Worm (Caenorhabditis elegans): ENCODE data around the gene ucp-4.

The ucp-4 gene

ce11 chrV:9346804-9347203 is 12.7 kb downstream of the ucp-4 start, which contains the start of the genes K07B1.7 and try-5 (continued):
- TF ChIP-seq C04F5.9 (tag; optimal IDR thresholded peaks at IDR 0.05) (no peak), zag-1 (tag; optimal IDR thresholded peaks at IDR 0.05) (no peak), hlh-17 (GFP tag; optimal IDR thresholded peaks at IDR 0.05; ENCODE audit: borderline replicate concordance) (no peak), nhr-19 (GFP tag; conservative IDR thresholded peaks at IDR 0.05) (peak; percentile 53), unc-30 (tag; optimal IDR thresholded peaks at IDR 0.05) (no peak), nhr-237 (tag; optimal IDR thresholded peaks at IDR 0.05) (no peak), blmp-1 (tag; optimal IDR thresholded peaks at IDR 0.05) (peak; percentile 64), mep-1 (tag; optimal IDR thresholded peaks at IDR 0.05) (peak; percentile 67), fos-1 (tag; optimal IDR thresholded peaks at IDR 0.05) (no peak), nhr-77 (tag; optimal IDR thresholded peaks at IDR 0.05) (peak; percentile 24), ama-1 (optimal IDR thresholded peaks at IDR 0.05) (peak; percentile 10), unc-98 (GFP tag; IDR thresholded peaks at IDR 0.05) (no peak), vab-15 (tag; optimal IDR thresholded peaks at IDR 0.05) (no peak), snpc-4 (tag; optimal IDR thresholded peaks at IDR 0.05) (no peak), nhr-71 (tag; optimal IDR thresholded peaks at IDR 0.05) (peak; percentile 77), rnt-1 (tag; optimal IDR thresholded peaks at IDR 0.05) (peak; percentile 74), ceh-8 (GFP tag; optimal IDR thresholded peaks at IDR 0.05) (peak; percentile 34), mab-9 (GFP tag; IDR thresholded peaks at IDR 0.05) (no peak), lin-14 (GFP tag; optimal IDR thresholded peaks at IDR 0.05) (peak; percentile 68), ceh-82 (tag; optimal IDR thresholded peaks at IDR 0.05) (peak; percentile 45 to 72 (median 65)), ceh-88 (GFP tag; IDR thresholded peaks at IDR 0.05) (no peak), nhr-20 (tag; optimal IDR thresholded peaks at IDR 0.05) (peak; percentile 68), dpl-1 (GFP tag; optimal IDR thresholded peaks at IDR 0.05) (peak; percentile 96 to 98 (median 96))

DNA sequence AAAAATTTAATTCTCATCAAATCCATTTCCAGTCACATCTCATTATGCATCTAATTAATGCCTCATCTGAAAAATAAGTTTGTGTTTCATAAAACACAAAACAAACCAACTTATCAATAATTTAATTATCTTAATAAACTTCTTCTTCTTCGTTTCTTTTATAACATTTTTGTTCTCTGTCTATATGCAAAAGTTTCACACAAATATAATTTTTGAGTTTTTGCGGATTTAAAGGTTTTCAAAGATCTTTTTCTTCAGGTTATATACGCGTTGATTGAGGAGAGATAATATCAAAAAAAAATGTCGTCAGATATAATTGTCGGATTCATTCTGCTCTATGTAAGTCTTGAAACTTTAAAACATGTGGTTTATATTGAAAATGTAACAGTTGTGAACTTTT is 15.6 kb downstream of the ucp-4 start, which contains the start of gene srx-47:
Gene srx-47 (plus strand): TSS at position 301 of the 400 bp plus-strand sequence.
- TF ChIP-seq efl-1 (optimal IDR thresholded peaks at IDR 0.05) (no peak), efl-1 (GFP tag; optimal IDR thresholded peaks at IDR 0.05 in 1 of 2) (peak in 1 of 2 experiments; percentile 10), elt-2 (tag; optimal IDR thresholded peaks at IDR 0.05) (no peak)

DNA sequence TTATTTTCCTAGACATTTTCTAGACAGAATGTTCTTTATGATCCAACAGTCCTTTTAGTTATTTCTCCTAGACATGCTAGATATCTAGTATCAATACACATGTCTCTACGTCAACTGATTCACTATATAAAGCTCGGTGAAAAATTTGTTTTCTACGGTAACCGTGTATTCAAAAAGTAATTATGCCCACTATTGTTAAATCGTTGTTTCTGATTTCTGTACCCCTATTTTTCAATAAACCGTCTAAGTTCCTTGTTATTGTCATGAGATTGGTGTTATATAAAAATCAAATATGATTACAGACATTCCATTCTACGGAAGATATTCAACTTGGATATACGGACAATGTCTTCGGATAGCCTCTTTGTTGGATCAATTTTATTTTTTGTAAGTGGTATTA is 18.8 kb downstream of the ucp-4 start, which contains the start of gene srx-46:
Gene srx-46 (plus strand): TSS at position 301 of the 400 bp plus-strand sequence.
- TF ChIP-seq fos-1 (tag; optimal IDR thresholded peaks at IDR 0.05) (no peak), lsy-2 (tag; optimal IDR thresholded peaks at IDR 0.05) (no peak), dpl-1 (GFP tag; optimal IDR thresholded peaks at IDR 0.05) (no peak), skn-1 (tag; optimal IDR thresholded peaks at IDR 0.05) (no peak), efl-3 (GFP tag; optimal IDR thresholded peaks at IDR 0.05) (no peak), ztf-4 (tag; optimal IDR thresholded peaks at IDR 0.05) (no peak), C04F5.9 (tag; optimal IDR thresholded peaks at IDR 0.05) (no peak), blmp-1 (tag; optimal IDR thresholded peaks at IDR 0.05) (no peak), isw-1 (GFP tag; IDR thresholded peaks at IDR 0.05) (no peak)

- TF ChIP-seq nhr-28 (tag; optimal IDR thresholded peaks at IDR 0.05): no peak
- no peak for TF ChIP-seq ceh-90 (tag; optimal IDR thresholded peaks at IDR 0.05)
- TF ChIP-seq aly-2 (tag; optimal IDR thresholded peaks at IDR 0.05): no peak
- TF ChIP-seq efl-3 (GFP tag; optimal IDR thresholded peaks at IDR 0.05): no peak
- TF ChIP-seq unc-62 (GFP tag; optimal IDR thresholded peaks at IDR 0.05): no peak
- no peak for TF ChIP-seq tlp-1 (tag; optimal IDR thresholded peaks at IDR 0.05)
- no peak for TF ChIP-seq isw-1 (GFP tag; IDR thresholded peaks at IDR 0.05)
- TF ChIP-seq C16A3.4 (tag; optimal IDR thresholded peaks at IDR 0.05): no peak
- TF ChIP-seq nhr-90 (tag; optimal IDR thresholded peaks at IDR 0.05; ENCODE audit: poor library complexity): no peak
- TF ChIP-seq elt-2 (tag; optimal IDR thresholded peaks at IDR 0.05): no peak
Measured at ce11 chrV:9355371-9355770, 21.3 kb downstream of the ucp-4 start, which contains the start of gene ttr-40. Gene ttr-40 (minus strand): TSS chrV:9355471.
